Worm (Caenorhabditis elegans) whole organism, L1 larva: Measurements from ENCODE around the gene str-71.
A peak's percentile ranks its signal among the peaks of the same experiment; 100 is the strongest.

Experiments used
- C16A3.4 ChIP-seq: fragments of 150-350 bp; optimal IDR thresholded peaks from 2 replicates; lab custom pipeline; 2014; ENCODE audit warnings: missing biosample characterization, missing genetic modification characterization
- C34B4.2 ChIP-seq: sonication (generic microtip); optimal IDR thresholded peaks from 2 replicates; lab custom pipeline; 2017; ENCODE audit warnings: mild to moderate bottlenecking, missing genetic modification characterization, missing compliant biosample characterization
- Y116A8C.19 ChIP-seq: sonication (generic microtip); optimal IDR thresholded peaks from 2 replicates; lab custom pipeline; 2016; ENCODE audit warnings: missing compliant biosample characterization, missing genetic modification characterization, borderline replicate concordance
- aly-2 ChIP-seq: fragments of 150-350 bp; optimal IDR thresholded peaks from 2 replicates; lab custom pipeline; 2014; ENCODE audit warnings: missing biosample characterization, missing genetic modification characterization
- blmp-1 ChIP-seq: fragments of 150-350 bp; optimal IDR thresholded peaks from 2 replicates; lab custom pipeline; 2014; ENCODE audit warnings: missing biosample characterization, missing genetic modification characterization
- ceh-63 ChIP-seq: fragments of 200-800 bp; sonication (Bioruptor generic); optimal IDR thresholded peaks from 2 replicates; lab custom pipeline; 2018; ENCODE audit warnings: mild to moderate bottlenecking, missing genetic modification characterization, missing compliant biosample characterization
- ceh-8 ChIP-seq: fragments of 200-800 bp; sonication (Bioruptor generic); optimal IDR thresholded peaks from 2 replicates; lab custom pipeline; 2018; ENCODE audit warnings: mild to moderate bottlenecking, missing genetic modification characterization, moderate library complexity, missing compliant biosample characterization
- ceh-88 ChIP-seq: fragments of 200-800 bp; sonication (Bioruptor generic); IDR thresholded peaks from 2 replicates; pipeline ENCODE4 v1.3.6; 2022; ENCODE audit warnings: missing genetic modification characterization, missing compliant biosample characterization
- efl-3 ChIP-seq: fragments of 200-800 bp; sonication (Bioruptor generic); optimal IDR thresholded peaks from 2 replicates; lab custom pipeline; 2018; ENCODE audit warnings: mild to moderate bottlenecking, missing genetic modification characterization, missing compliant biosample characterization
- egl-27 ChIP-seq, 2 experiments: fragments of 150-350 bp in 1 of 2; sonication (generic microtip); optimal IDR thresholded peaks; 3 replicates each; lab custom pipeline; 2017 to 2018; ENCODE audit warnings: missing biosample characterization in 2 of 2, missing genetic modification characterization in 2 of 2, missing genetic modification reagents in 2 of 2
- elt-2 ChIP-seq: sonication (generic microtip); optimal IDR thresholded peaks from 2 replicates; lab custom pipeline; 2016; ENCODE audit warnings: missing genetic modification characterization, mild to moderate bottlenecking, inconsistent platforms, missing compliant biosample characterization, missing genetic modification reagents
- ets-5 ChIP-seq: fragments of 200-800 bp; sonication (Bioruptor generic); IDR thresholded peaks from 2 replicates; pipeline ENCODE4 v1.3.6; 2022; ENCODE audit warnings: missing genetic modification characterization, missing compliant biosample characterization
- fkh-10 ChIP-seq: sonication (generic microtip); optimal IDR thresholded peaks from 2 replicates; lab custom pipeline; 2017; ENCODE audit warnings: missing biosample characterization, missing genetic modification reagents, missing genetic modification characterization
- fkh-4 ChIP-seq: sonication (generic microtip); optimal IDR thresholded peaks from 2 replicates; lab custom pipeline; 2016; ENCODE audit warnings: missing compliant biosample characterization, missing genetic modification characterization, borderline replicate concordance
- grh-1 ChIP-seq: fragments of 200-800 bp; sonication (Bioruptor generic); IDR thresholded peaks from 2 replicates; pipeline ENCODE4 v1.3.6; 2022; ENCODE audit warnings: missing genetic modification reagents, missing genetic modification characterization, missing compliant biosample characterization
- hpl-2 ChIP-seq: fragments of 150-350 bp; optimal IDR thresholded peaks from 2 replicates; lab custom pipeline; 2014; ENCODE audit warnings: missing biosample characterization, missing genetic modification reagents, missing genetic modification characterization
- irx-1 ChIP-seq: sonication (generic microtip); optimal IDR thresholded peaks from 2 replicates; lab custom pipeline; 2016; ENCODE audit warnings: missing genetic modification characterization, missing compliant biosample characterization
- isw-1 ChIP-seq: fragments of 200-800 bp; sonication (Bioruptor generic); IDR thresholded peaks from 2 replicates; pipeline ENCODE4 v1.3.6; 2022; ENCODE audit warnings: missing genetic modification characterization, missing compliant biosample characterization
- jun-1 ChIP-seq: fragments of 150-350 bp; optimal IDR thresholded peaks from 2 replicates; lab custom pipeline; 2014; ENCODE audit warnings: missing biosample characterization, missing genetic modification reagents, missing genetic modification characterization
- lin-14 ChIP-seq: fragments of 200-800 bp; sonication (Bioruptor generic); optimal IDR thresholded peaks from 2 replicates; lab custom pipeline; 2018; ENCODE audit warnings: mild to moderate bottlenecking, missing genetic modification characterization, moderate library complexity, missing compliant biosample characterization
- mef-2 ChIP-seq: fragments of 150-350 bp; optimal IDR thresholded peaks from 2 replicates; lab custom pipeline; 2014; ENCODE audit warnings: missing biosample characterization, missing genetic modification characterization
- nhr-12 ChIP-seq: sonication (generic microtip); optimal IDR thresholded peaks from 2 replicates; lab custom pipeline; 2017; ENCODE audit warnings: missing biosample characterization, missing genetic modification characterization
- nhr-237 ChIP-seq: fragments of 150-350 bp; optimal IDR thresholded peaks from 2 replicates; lab custom pipeline; 2014; ENCODE audit warnings: missing biosample characterization, missing genetic modification characterization
- nhr-71 ChIP-seq: sonication (generic microtip); optimal IDR thresholded peaks from 2 replicates; lab custom pipeline; 2016; ENCODE audit warnings: mild to moderate bottlenecking, missing genetic modification characterization, moderate library complexity, missing compliant biosample characterization
- nhr-77 ChIP-seq: fragments of 150-350 bp; optimal IDR thresholded peaks from 2 replicates; lab custom pipeline; 2014; ENCODE audit warnings: missing biosample characterization, missing genetic modification characterization
- nhr-84 ChIP-seq: sonication (generic microtip); optimal IDR thresholded peaks from 2 replicates; lab custom pipeline; 2017; ENCODE audit warnings: missing biosample characterization, missing genetic modification characterization
- rnt-1 ChIP-seq: sonication (generic microtip); optimal IDR thresholded peaks from 2 replicates; lab custom pipeline; 2016; ENCODE audit warnings: mild to moderate bottlenecking, missing genetic modification characterization, moderate library complexity, missing compliant biosample characterization
- snpc-4 ChIP-seq: fragments of 150-350 bp; optimal IDR thresholded peaks from 2 replicates; lab custom pipeline; 2014; ENCODE audit warnings: missing biosample characterization, missing genetic modification characterization
- snu-23 ChIP-seq: sonication (generic microtip); optimal IDR thresholded peaks from 2 replicates; lab custom pipeline; 2016; ENCODE audit warnings: missing genetic modification characterization, missing compliant biosample characterization
- sptf-1 ChIP-seq: fragments of 150-350 bp; optimal IDR thresholded peaks from 2 replicates; lab custom pipeline; 2014; ENCODE audit warnings: missing biosample characterization, missing genetic modification characterization
- sup-37 ChIP-seq: fragments of 200-800 bp; sonication (Bioruptor generic); optimal IDR thresholded peaks from 2 replicates; lab custom pipeline; 2018; ENCODE audit warnings: mild to moderate bottlenecking, missing genetic modification characterization, missing compliant biosample characterization
- tbx-2 ChIP-seq: sonication (generic microtip); optimal IDR thresholded peaks from 2 replicates; lab custom pipeline; 2016; ENCODE audit warnings: missing genetic modification characterization, missing compliant biosample characterization
- unc-130 ChIP-seq: fragments of 150-350 bp; optimal IDR thresholded peaks from 2 replicates; lab custom pipeline; 2017; ENCODE audit warnings: missing biosample characterization, missing genetic modification characterization, inconsistent platforms
- unc-30 ChIP-seq: sonication (generic microtip); optimal IDR thresholded peaks from 2 replicates; lab custom pipeline; 2017; ENCODE audit warnings: missing biosample characterization, missing genetic modification characterization
- unc-62 ChIP-seq: fragments of 150-350 bp; optimal IDR thresholded peaks from 2 replicates; lab custom pipeline; 2014; ENCODE audit warnings: missing biosample characterization, missing genetic modification reagents, missing genetic modification characterization
- xbp-1 ChIP-seq: sonication (generic microtip); optimal IDR thresholded peaks from 2 replicates; lab custom pipeline; 2016; ENCODE audit warnings: missing genetic modification characterization, missing compliant biosample characterization
- zag-1 ChIP-seq: fragments of 150-350 bp; optimal IDR thresholded peaks from 2 replicates; lab custom pipeline; 2014; ENCODE audit warnings: missing biosample characterization, missing genetic modification characterization
- zip-4 ChIP-seq: fragments of 200-800 bp; sonication (Bioruptor generic); optimal IDR thresholded peaks from 2 replicates; lab custom pipeline; 2018; ENCODE audit warnings: mild to moderate bottlenecking, missing genetic modification characterization, moderate library complexity, missing compliant biosample characterization
- ztf-11 ChIP-seq, 2 experiments: sonication (generic microtip); optimal IDR thresholded peaks; 2 replicates each; lab custom pipeline; 2016 to 2017; ENCODE audit warnings: missing genetic modification characterization in 2 of 2, missing biosample characterization in 1 of 2, missing compliant biosample characterization in 1 of 2

The str-71 gene

ce11 chrV:15483563-15483962, 24.6 kb upstream of the str-71 start (continued):
- TF ChIP-seq lin-14 (GFP tag; lab: Kevin White, UChicago) = peak; percentile 57
- TF ChIP-seq, all 84 proteins: peak for 11

ce11 chrV:15481374-15481773, 22.4 kb upstream of the str-71 start, which contains the start of gene nhr-150:
Gene nhr-150 (minus strand): TSS chrV:15481465.
- no peak for TF ChIP-seq isw-1 (GFP tag; lab: Robert Waterston, UW)
- TF ChIP-seq tbx-2 (tag; lab: Kevin White, UChicago) = no peak
- no peak for TF ChIP-seq ztf-11 (tag; optimal IDR thresholded peaks at IDR 0.05; lab: Kevin White, UChicago)
- TF ChIP-seq unc-30 = no peak
- TF ChIP-seq ceh-63 (GFP tag; lab: Kevin White, UChicago) = no peak
- no peak for TF ChIP-seq ceh-88 (GFP tag; lab: Robert Waterston, UW)
- TF ChIP-seq snpc-4 (tag; lab: Kevin White, UChicago) = no peak
- TF ChIP-seq elt-2 (tag; lab: Kevin White, UChicago) = no peak
- no peak for TF ChIP-seq hpl-2
- no peak for TF ChIP-seq zip-4
- TF ChIP-seq xbp-1 = no peak
- no peak for TF ChIP-seq unc-62 (GFP tag; lab: Kevin White, UChicago)
- TF ChIP-seq snu-23 (GFP tag; lab: Kevin White, UChicago) = no peak
- TF ChIP-seq C34B4.2 (tag; lab: Kevin White, UChicago) = no peak
- TF ChIP-seq C16A3.4 = no peak
- TF ChIP-seq blmp-1 (tag; lab: Kevin White, UChicago) = no peak
- no peak for TF ChIP-seq egl-27 (tag; optimal IDR thresholded peaks at IDR 0.05; lab: Kevin White, UChicago)

ce11 chrV:15480505-15481075, 21.6 kb upstream of the str-71 start:
- no peak for TF ChIP-seq unc-130 (tag; lab: Kevin White, UChicago)
- no peak for TF ChIP-seq nhr-77
- no peak for TF ChIP-seq sptf-1 (tag; lab: Kevin White, UChicago)
- no peak for TF ChIP-seq nhr-71
- TF ChIP-seq efl-3 (GFP tag; lab: Kevin White, UChicago) = no peak
- no peak for TF ChIP-seq aly-2
- no peak for TF ChIP-seq ztf-11 (tag; optimal IDR thresholded peaks at IDR 0.05; lab: Kevin White, UChicago)

- no peak for TF ChIP-seq grh-1 (GFP tag; lab: Robert Waterston, UW)
- TF ChIP-seq aly-2 = no peak
- no peak for TF ChIP-seq ceh-8 (GFP tag; lab: Kevin White, UChicago)
Observed at ce11 chrV:15479825-15480224, 20.8 kb upstream of the str-71 start.

- TF ChIP-seq blmp-1 (tag; lab: Kevin White, UChicago) = no peak
- no peak for TF ChIP-seq nhr-12
- no peak for TF ChIP-seq isw-1 (GFP tag; lab: Robert Waterston, UW)
- TF ChIP-seq nhr-237 (tag; lab: Kevin White, UChicago) = no peak
- no peak for TF ChIP-seq jun-1 (tag; lab: Kevin White, UChicago)
- TF ChIP-seq nhr-84 (tag; lab: Kevin White, UChicago) = no peak
- TF ChIP-seq zag-1 = no peak
- TF ChIP-seq fkh-10 (GFP tag; lab: Kevin White, UChicago) = no peak
- TF ChIP-seq rnt-1 (tag; lab: Kevin White, UChicago) = no peak
- no peak for TF ChIP-seq hpl-2
- no peak for TF ChIP-seq snu-23 (GFP tag; lab: Kevin White, UChicago)
- no peak for TF ChIP-seq mef-2 (tag; lab: Kevin White, UChicago)
- TF ChIP-seq aly-2 = no peak
- TF ChIP-seq ets-5 = no peak
- no peak for TF ChIP-seq irx-1 (tag; lab: Kevin White, UChicago)
- no peak for TF ChIP-seq fkh-4 (tag; lab: Kevin White, UChicago)
- TF ChIP-seq sup-37 (GFP tag; lab: Kevin White, UChicago) = no peak
- TF ChIP-seq Y116A8C.19 (tag; lab: Kevin White, UChicago) = no peak
Observed at ce11 chrV:15479107-15479506, 20.1 kb upstream of the str-71 start.
